Fruit fly (Drosophila melanogaster) S2 (cell line): ENCODE results near the gene CG15765.

ENCODE experiments used
- CG8478 ChIP-seq: fragments of >200 bp; optimal IDR thresholded peaks from 2 replicates; lab custom pipeline; 2018
- CTCF ChIP-seq, 2 experiments: fragments of >200 bp; optimal IDR thresholded peaks; 2 replicates each; lab custom pipeline; 2018

DNA sequence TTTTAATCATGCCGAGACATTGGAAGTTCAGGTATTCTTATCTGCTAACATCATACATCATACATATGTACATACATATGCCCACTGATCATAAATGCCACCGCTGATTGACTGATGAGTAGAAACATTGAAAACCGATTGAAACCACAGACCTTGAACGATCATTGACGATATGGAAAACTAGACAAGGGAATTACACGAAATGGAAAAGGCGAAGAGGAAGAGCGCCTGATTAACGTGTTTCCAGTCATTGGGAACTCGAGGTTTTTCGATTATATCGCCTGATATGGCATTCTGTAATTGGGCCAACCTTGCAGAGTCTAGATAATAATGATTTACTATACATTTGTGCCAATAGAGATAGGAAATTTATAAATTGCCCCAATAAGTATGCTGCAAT, 66.5 kb downstream of the CG15765 start:
- no peak for TF ChIP-seq CTCF (optimal IDR thresholded peaks at IDR 0.05; lab: Kevin White, UChicago)
- TF ChIP-seq CG8478 (lab: Kevin White, UChicago) = no peak
